Worm (Caenorhabditis elegans) whole organism, L4 larva: Measurements from ENCODE around the gene T08B6.4.

Experiments
- Y75B8A.6 ChIP-seq: fragments of 200-800 bp; sonication (Bioruptor generic); IDR thresholded peaks from 2 replicates; pipeline ENCODE4 v1.3.6; 2022; ENCODE audit warnings: missing genetic modification reagents, missing genetic modification characterization, missing compliant biosample characterization
- aly-2 ChIP-seq: sonication (generic microtip); optimal IDR thresholded peaks from 2 replicates; lab custom pipeline; 2018; ENCODE audit warnings: missing biosample characterization, missing genetic modification characterization
- ceh-82 ChIP-seq: sonication (generic microtip); optimal IDR thresholded peaks from 2 replicates; lab custom pipeline; 2017; ENCODE audit warnings: missing biosample characterization, missing genetic modification characterization
- dmd-8 ChIP-seq: fragments of 200-800 bp; sonication (Bioruptor generic); IDR thresholded peaks from 2 replicates; pipeline ENCODE4 v1.3.6; 2022; ENCODE audit warnings: missing genetic modification characterization, missing compliant biosample characterization
- nhr-25 ChIP-seq: sonication (generic microtip); optimal IDR thresholded peaks from 2 replicates; lab custom pipeline; 2017; ENCODE audit warnings: missing genetic modification characterization, mild to moderate bottlenecking, missing compliant biosample characterization, antibody characterized with exemption, moderate library complexity, borderline replicate concordance; ENCODE audit not compliant: insufficient read depth
- pha-4 ChIP-seq, 2 experiments: fragments of 150-350 bp in 1 of 2; fragments of 200-800 bp in 1 of 2; sonication (Bioruptor generic) in 1 of 2; IDR thresholded peaks in 1 of 2; optimal IDR thresholded peaks in 1 of 2; 2 replicates each; pipeline versions ENCODE4 v1.3.6 to Lab custom; 2014 to 2022; ENCODE audit warnings: missing genetic modification characterization in 2 of 2, missing genetic modification reagents in 2 of 2, missing biosample characterization in 1 of 2, missing compliant biosample characterization in 1 of 2
- skn-1 ChIP-seq: fragments of 150-350 bp; optimal IDR thresholded peaks from 2 replicates; lab custom pipeline; 2014; ENCODE audit warnings: missing biosample characterization, missing genetic modification characterization
- ztf-11 ChIP-seq: fragments of 150-350 bp; optimal IDR thresholded peaks from 2 replicates; lab custom pipeline; 2014; ENCODE audit warnings: missing biosample characterization, missing genetic modification characterization

ce11 chrIV:4905645-4906135 is at the start of gene T08B6.4:
- TF ChIP-seq ztf-11 (tag; lab: Kevin White, UChicago) (no peak), nhr-25 (tag; lab: Kevin White, UChicago) (no peak), aly-2 (tag; lab: Kevin White, UChicago) (no peak), skn-1 (no peak), dmd-8 (GFP tag; lab: Robert Waterston, UW) (no peak), pha-4 (GFP tag; IDR thresholded peaks at IDR 0.05; lab: Robert Waterston, UW) (no peak), pha-4 (tag; optimal IDR thresholded peaks at IDR 0.05; lab: Kevin White, UChicago) (no peak), ceh-82 (tag; lab: Kevin White, UChicago) (no peak), Y75B8A.6 (GFP tag; lab: Robert Waterston, UW) (no peak)
